Fruit fly (Drosophila melanogaster) Kc167 (cell line): ENCODE measurements around the gene eIF3e.

Experiments used
- Myc ChIP-seq: fragments of >200 bp; optimal IDR thresholded peaks from 2 replicates; lab custom pipeline; 2017; ENCODE audit warnings: missing external identifiers
- Sin3A ChIP-seq: fragments of >200 bp; optimal IDR thresholded peaks from 2 replicates; lab custom pipeline; 2018; ENCODE audit warnings: missing external identifiers
- h ChIP-seq: fragments of >200 bp; optimal IDR thresholded peaks from 3 replicates; lab custom pipeline; 2018; ENCODE audit warnings: missing external identifiers
- insv ChIP-seq: fragments of >200 bp; optimal IDR thresholded peaks from 3 replicates; lab custom pipeline; 2018; ENCODE audit warnings: missing external identifiers
- psq ChIP-seq: fragments of >200 bp; optimal IDR thresholded peaks from 2 replicates; lab custom pipeline; 2017; ENCODE audit warnings: missing external identifiers
- ttk ChIP-seq: sonication (Bioruptor generic); optimal IDR thresholded peaks from 2 replicates; lab custom pipeline; 2017; ENCODE audit warnings: missing external identifiers

eIF3e gene

dm6 chr3L:16805806-16806719 is 19.3 kb upstream of the eIF3e start:
- no peak for TF ChIP-seq Myc
- TF ChIP-seq insv (lab: Kevin White, UChicago) = no peak
- no peak for TF ChIP-seq psq (lab: Kevin White, UChicago)
- no peak for TF ChIP-seq ttk
- TF ChIP-seq Sin3A (lab: Kevin White, UChicago) = no peak
- TF ChIP-seq h (lab: Kevin White, UChicago) = no peak

- TF ChIP-seq Myc (no peak), Sin3A (lab: Kevin White, UChicago) (no peak), insv (lab: Kevin White, UChicago) (no peak), ttk (no peak), h (lab: Kevin White, UChicago) (no peak), psq (lab: Kevin White, UChicago) (no peak)
Observed at dm6 chr3L:16804627-16805026, 17.9 kb upstream of the eIF3e start, which contains the start of gene nudC. Gene nudC (plus strand): TSS chr3L:16804994.

- TF ChIP-seq Sin3A (lab: Kevin White, UChicago) (no peak), h (lab: Kevin White, UChicago) (no peak)
Observed at dm6 chr3L:16803708-16804350, 17.1 kb upstream of the eIF3e start.

dm6 chr3L:16803273-16803672 is 16.5 kb upstream of the eIF3e start:
- no peak for TF ChIP-seq insv (lab: Kevin White, UChicago)
- TF ChIP-seq ttk = no peak
- no peak for TF ChIP-seq psq (lab: Kevin White, UChicago)
- no peak for TF ChIP-seq Sin3A (lab: Kevin White, UChicago)
- no peak for TF ChIP-seq Myc
- no peak for TF ChIP-seq h (lab: Kevin White, UChicago)

- TF ChIP-seq insv (lab: Kevin White, UChicago) = no peak
- TF ChIP-seq h (lab: Kevin White, UChicago) = no peak
- TF ChIP-seq psq (lab: Kevin White, UChicago) = no peak
- TF ChIP-seq Sin3A (lab: Kevin White, UChicago) = no peak
- TF ChIP-seq Myc = no peak
- TF ChIP-seq ttk = no peak
Observed at dm6 chr3L:16801499-16802452, 15.0 kb upstream of the eIF3e start.

- no peak for TF ChIP-seq Sin3A (lab: Kevin White, UChicago)
- no peak for TF ChIP-seq h (lab: Kevin White, UChicago)
- no peak for TF ChIP-seq Myc
- no peak for TF ChIP-seq psq (lab: Kevin White, UChicago)
- no peak for TF ChIP-seq insv (lab: Kevin White, UChicago)
Observed at dm6 chr3L:16800026-16800425, 13.3 kb upstream of the eIF3e start.

- TF ChIP-seq h (lab: Kevin White, UChicago) (no peak), Myc (no peak), ttk (no peak), insv (lab: Kevin White, UChicago) (no peak), psq (lab: Kevin White, UChicago) (no peak), Sin3A (lab: Kevin White, UChicago) (no peak)
Observed at dm6 chr3L:16796603-16797002, 9.9 kb upstream of the eIF3e start.

dm6 chr3L:16782789-16783188 is 4.0 kb downstream of the eIF3e start, which contains the start of gene CG9706:
Gene CG9706 (plus strand): TSS chr3L:16783010.
- TF ChIP-seq Myc = no peak
- TF ChIP-seq ttk = no peak
- no peak for TF ChIP-seq insv (lab: Kevin White, UChicago)
- no peak for TF ChIP-seq h (lab: Kevin White, UChicago)
- TF ChIP-seq Sin3A (lab: Kevin White, UChicago) = no peak
- no peak for TF ChIP-seq psq (lab: Kevin White, UChicago)

dm6 chr3L:16782218-16782763 is 4.5 kb downstream of the eIF3e start:
- TF ChIP-seq psq (lab: Kevin White, UChicago) (no peak), insv (lab: Kevin White, UChicago) (no peak), Sin3A (lab: Kevin White, UChicago) (no peak), Myc (no peak), h (lab: Kevin White, UChicago) (no peak), ttk (no peak)

- TF ChIP-seq psq (lab: Kevin White, UChicago) (no peak), Myc (no peak), h (lab: Kevin White, UChicago) (no peak), ttk (no peak), Sin3A (lab: Kevin White, UChicago) (no peak), insv (lab: Kevin White, UChicago) (no peak)
Observed at dm6 chr3L:16780317-16780716, 6.4 kb downstream of the eIF3e start.

dm6 chr3L:16779704-16780173 is 7.0 kb downstream of the eIF3e start, which contains the start of the genes mus302 and CG9705:
Gene mus302 (minus strand): TSS chr3L:16779736.
Gene CG9705 (plus strand): TSS chr3L:16780100.
- TF ChIP-seq insv (lab: Kevin White, UChicago) (no peak), Myc (no peak), Sin3A (lab: Kevin White, UChicago) (no peak), h (lab: Kevin White, UChicago) (no peak), psq (lab: Kevin White, UChicago) (no peak), ttk (no peak)
